Worm (Caenorhabditis elegans): ENCODE measurements around the gene phy-4.

phy-4 gene

DNA sequence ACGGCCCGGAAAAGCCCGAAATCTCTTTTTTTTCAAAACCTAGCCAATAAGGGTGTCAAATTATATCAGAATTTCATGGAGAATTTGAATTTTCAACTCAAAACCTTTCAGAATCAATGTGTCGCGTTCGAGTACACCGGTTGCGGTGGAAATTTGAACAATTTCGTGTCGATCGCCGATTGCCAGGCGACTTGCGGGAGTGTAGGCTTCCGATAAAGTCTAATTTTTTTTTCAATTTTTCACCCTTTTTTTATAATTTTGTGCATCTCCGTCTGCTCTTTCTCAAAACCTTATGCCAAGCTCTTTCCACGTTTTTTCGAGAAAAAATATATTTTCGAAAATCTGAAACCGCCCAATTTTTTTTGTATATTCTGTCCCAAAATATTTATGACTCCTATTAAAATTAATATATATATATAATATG lies 6.1 kb upstream of the phy-4 start (continued):
- TF ChIP-seq F22D6.2 (tag; optimal IDR thresholded peaks at IDR 0.05) (no peak), D2030.7 (GFP tag; IDR thresholded peaks at IDR 0.05) (no peak), nhr-90 (tag; optimal IDR thresholded peaks at IDR 0.05) (no peak), ztf-28 (GFP tag; IDR thresholded peaks at IDR 0.05) (no peak), pha-4 (tag; optimal IDR thresholded peaks at IDR 0.05) (no peak), rpc-1 (optimal IDR thresholded peaks at IDR 0.05) (no peak), rpc-1 (tag; optimal IDR thresholded peaks at IDR 0.05) (no peak), B0336.3 (GFP tag; IDR thresholded peaks at IDR 0.05) (peak; percentile 55; the same call in 1 of the 2 replicates), snpc-3.4 (tag; optimal IDR thresholded peaks at IDR 0.05) (no peak), snpc-1.1 (tag; optimal IDR thresholded peaks at IDR 0.05; ENCODE audit: insufficient read depth) (no peak), madf-3 (GFP tag; IDR thresholded peaks at IDR 0.05) (0 out of 2 replicates have a peak, but pooled peaks have one; percentile 29), ama-1 (optimal IDR thresholded peaks at IDR 0.05) (peak; percentile 37), ama-1 (GFP tag; optimal IDR thresholded peaks at IDR 0.05) (no peak), F49E8.2 (tag; optimal IDR thresholded peaks at IDR 0.05; ENCODE audit: insufficient read depth) (no peak), Y79H2A.3 (GFP tag; conservative IDR thresholded peaks at IDR 0.05) (no peak), aptf-2 (GFP tag; conservative IDR thresholded peaks at IDR 0.05) (no peak), egrh-3 (GFP tag; IDR thresholded peaks at IDR 0.05) (no peak), ceh-58 (GFP tag; IDR thresholded peaks at IDR 0.05) (no peak), athp-1 (tag; optimal IDR thresholded peaks at IDR 0.05) (peak; percentile 13), sptf-2 (GFP tag; optimal IDR thresholded peaks at IDR 0.05) (no peak), F52B5.7 (tag; optimal IDR thresholded peaks at IDR 0.05) (peak; percentile 7), unc-62 (GFP tag; optimal IDR thresholded peaks at IDR 0.05) (no peak), attf-5 (GFP tag; optimal IDR thresholded peaks at IDR 0.05) (no peak), him-1 (tag; optimal IDR thresholded peaks at IDR 0.05) (no peak), lin-40 (tag; optimal IDR thresholded peaks at IDR 0.05) (peak; percentile 65), mes-4 (tag; optimal IDR thresholded peaks at IDR 0.05) (no peak), Y56A3A.18 (GFP tag; IDR thresholded peaks at IDR 0.05) (0 out of 2 replicates have a peak, but pooled peaks have one; percentile 27), ceh-79 (tag; optimal IDR thresholded peaks at IDR 0.05) (no peak), rcor-1 (GFP tag; IDR thresholded peaks at IDR 0.05) (no peak), nhr-179 (tag; optimal IDR thresholded peaks at IDR 0.05) (no peak), F37B4.10 (GFP tag; IDR thresholded peaks at IDR 0.05) (no peak), sea-2 (GFP tag; IDR thresholded peaks at IDR 0.05) (no peak), efl-1 (GFP tag; optimal IDR thresholded peaks at IDR 0.05) (no peak), lsl-1 (GFP tag; optimal IDR thresholded peaks at IDR 0.05) (no peak), rec-8 (tag; optimal IDR thresholded peaks at IDR 0.05) (no peak), Y53F4B.3 (GFP tag; IDR thresholded peaks at IDR 0.05) (no peak), hmg-20 (GFP tag; IDR thresholded peaks at IDR 0.05) (no peak), bed-2 (GFP tag; IDR thresholded peaks at IDR 0.05) (no peak)

DNA sequence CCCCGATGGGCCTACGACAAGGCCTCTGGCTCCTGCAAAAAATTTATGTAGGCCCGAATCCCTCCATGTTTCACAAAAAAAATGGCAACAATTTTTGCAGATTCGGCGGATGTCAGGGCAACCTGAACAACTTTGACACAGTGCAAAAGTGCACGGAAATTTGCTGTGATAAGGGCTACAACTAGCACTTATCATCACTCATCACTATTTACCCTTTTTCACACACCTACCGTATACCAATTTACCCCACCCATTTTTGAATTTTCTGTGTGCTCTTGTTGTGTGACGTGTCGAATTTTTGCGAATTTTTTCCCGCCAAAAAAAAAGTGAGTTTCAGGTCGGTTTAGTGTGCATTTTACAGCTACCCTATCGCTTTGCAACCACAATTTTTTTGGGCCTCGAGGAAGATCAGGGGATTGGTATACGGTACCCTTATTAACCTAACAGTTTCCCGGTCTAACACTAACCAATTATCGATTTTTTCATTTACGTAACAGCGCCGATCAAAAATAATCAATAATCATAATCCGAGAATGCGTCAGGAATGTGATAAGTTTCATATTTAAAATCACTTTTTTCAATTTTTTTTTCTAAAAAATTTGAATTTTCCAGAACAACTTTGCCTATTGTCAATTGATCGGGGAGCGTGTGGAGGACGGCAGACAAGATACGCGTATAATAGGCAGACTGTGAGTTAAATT lies 5.2 kb upstream of the phy-4 start:
- no peak for TF ChIP-seq let-526 (GFP tag; IDR thresholded peaks at IDR 0.05)
- no peak for TF ChIP-seq ets-4 (GFP tag; optimal IDR thresholded peaks at IDR 0.05)
- TF ChIP-seq F57A8.1 (GFP tag; optimal IDR thresholded peaks at IDR 0.05), result no peak
- peak; percentile 28 for TF ChIP-seq nhr-80 (tag; optimal IDR thresholded peaks at IDR 0.05)

Measured in whole organism, young adult.